Worm (Caenorhabditis elegans) whole organism, L4 larva: ENCODE results near the gene K08D8.1.

Source experiments
- ZK546.5 ChIP-seq, 2 experiments: sonication (generic microtip); optimal IDR thresholded peaks; 2 replicates each; lab custom pipeline; 2017; ENCODE audit warnings: missing biosample characterization in 2 of 2, missing genetic modification characterization in 2 of 2
- aly-2 ChIP-seq: sonication (generic microtip); optimal IDR thresholded peaks from 2 replicates; lab custom pipeline; 2018; ENCODE audit warnings: missing biosample characterization, missing genetic modification characterization
- ama-1 ChIP-seq: fragments of 150-350 bp; optimal IDR thresholded peaks from 2 replicates; lab custom pipeline; 2014; ENCODE audit warnings: inconsistent platforms, mixed read lengths
- ces-1 ChIP-seq: fragments of 150-350 bp; sonication (generic microtip); optimal IDR thresholded peaks from 4 replicates; lab custom pipeline; 2014; ENCODE audit warnings: missing biosample characterization, missing genetic modification reagents, missing genetic modification characterization
- nhr-111 ChIP-seq: fragments of 200-800 bp; sonication (Bioruptor generic); optimal IDR thresholded peaks from 2 replicates; lab custom pipeline; 2018; ENCODE audit warnings: mild to moderate bottlenecking, missing genetic modification characterization, missing compliant biosample characterization
- nhr-237 ChIP-seq: sonication (generic microtip); optimal IDR thresholded peaks from 2 replicates; lab custom pipeline; 2017; ENCODE audit warnings: missing biosample characterization, missing genetic modification characterization
- nhr-28 ChIP-seq: fragments of 150-350 bp; optimal IDR thresholded peaks from 2 replicates; lab custom pipeline; 2014; ENCODE audit warnings: missing biosample characterization, missing genetic modification characterization
- nhr-76 ChIP-seq: fragments of 150-350 bp; optimal IDR thresholded peaks from 2 replicates; lab custom pipeline; 2014; ENCODE audit warnings: missing biosample characterization, missing genetic modification characterization
- zip-2 ChIP-seq: fragments of 150-350 bp; optimal IDR thresholded peaks from 2 replicates; lab custom pipeline; 2014; ENCODE audit warnings: missing biosample characterization, missing genetic modification characterization
- ztf-11 ChIP-seq: fragments of 150-350 bp; optimal IDR thresholded peaks from 2 replicates; lab custom pipeline; 2014; ENCODE audit warnings: missing biosample characterization, missing genetic modification characterization

- TF ChIP-seq zip-2 (tag; lab: Kevin White, UChicago) (no peak), nhr-76 (tag; lab: Kevin White, UChicago) (no peak), nhr-111 (GFP tag; lab: Kevin White, UChicago) (no peak), nhr-237 (no peak), nhr-28 (peak; percentile 8), ces-1 (GFP tag; lab: Kevin White, UChicago) (no peak), ama-1 (lab: Kevin White, UChicago) (no peak), ztf-11 (tag; lab: Kevin White, UChicago) (no peak), aly-2 (tag; lab: Kevin White, UChicago) (no peak), ZK546.5 (tag; optimal IDR thresholded peaks at IDR 0.05; lab: Kevin White, UChicago) (no peak)
Measured at ce11 chrIV:12870315-12870714, 22.0 kb upstream of the K08D8.1 start.
